ENCODE assay signal across 5 fruit fly cellular contexts in the genomic region with DNA sequence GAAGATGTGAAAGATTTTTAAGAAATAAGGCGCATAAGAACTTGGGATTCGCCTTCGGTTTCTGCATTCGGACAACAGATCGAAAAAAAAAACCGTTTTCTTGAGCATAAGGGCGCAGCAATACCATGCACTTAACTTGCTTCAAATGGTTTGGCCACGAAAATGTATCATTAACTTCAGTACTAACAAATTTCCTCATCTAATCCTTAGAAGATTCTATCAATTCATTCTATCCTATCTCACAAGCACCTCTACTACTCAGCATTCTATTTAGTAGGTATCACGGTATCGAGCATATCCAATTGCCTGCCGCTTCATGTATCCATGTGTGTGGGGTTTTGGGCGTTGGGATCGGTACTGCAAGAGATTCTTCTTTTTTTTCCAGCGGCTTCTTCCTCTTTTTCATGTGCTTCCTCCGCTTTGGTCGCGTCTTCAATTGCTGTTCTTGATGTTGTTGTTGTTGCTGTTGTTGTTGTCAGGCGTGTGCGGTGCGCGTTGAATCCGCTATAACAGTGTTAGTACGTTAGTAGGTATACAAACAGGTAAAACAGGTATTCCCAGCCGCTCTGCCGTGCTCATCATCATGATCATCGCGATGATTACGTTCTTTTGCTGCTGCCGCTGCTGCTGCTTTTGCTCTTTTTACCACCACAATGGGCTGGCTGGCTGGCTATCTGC.
TF ChIP-seq lines count a peak whose summit lies in the region.

No protein-coding gene starts in this region.

- TF ChIP-seq CTCF in whole organism, embryonic (GFP tag; optimal IDR thresholded peaks at IDR 0.05; lab: Kevin White, UChicago): no peak

TF ChIP-seq in whole organism, 6 proteins besides CTCF, POLR2A, EP300 and RAD21:
- peak; percentile 93 for TF ChIP-seq pan (optimal IDR thresholded peaks at IDR 0.05; lab: Kevin White, UChicago)
- TF ChIP-seq EcR (GFP tag; optimal IDR thresholded peaks at IDR 0.05; lab: Kevin White, UChicago): no peak

TF ChIP-seq in whole organism, embryonic, 481 proteins besides CTCF, POLR2A, EP300 and RAD21 (continues in another document):
- TF ChIP-seq zfh1 (GFP tag; IDR thresholded peaks at IDR 0.05; lab: Robert Waterston, UW) (no peak), jing (GFP tag; optimal IDR thresholded peaks at IDR 0.05; lab: Kevin White, UChicago) (no peak), so (GFP tag; IDR thresholded peaks at IDR 0.05; lab: Robert Waterston, UW) (no peak), CG12744 (GFP tag; optimal IDR thresholded peaks at IDR 0.05; lab: Kevin White, UChicago) (no peak), CG4360 (GFP tag; IDR thresholded peaks at IDR 0.05; lab: Robert Waterston, UW) (peak; percentile 96), CG6272 (GFP tag; IDR thresholded peaks at IDR 0.05; lab: Robert Waterston, UW) (no peak), BtbVII (GFP tag; optimal IDR thresholded peaks at IDR 0.05; lab: Kevin White, UChicago) (no peak), CG2678 (tag; optimal IDR thresholded peaks at IDR 0.05; lab: Kevin White, UChicago) (no peak), bab2 (GFP tag; optimal IDR thresholded peaks at IDR 0.05; lab: Kevin White, UChicago) (no peak), bbx (GFP tag; IDR thresholded peaks at IDR 0.05; lab: Robert Waterston, UW; ENCODE audit: partially characterized antibody) (0 out of 2 replicates have a peak, but pooled peaks have one; percentile 7), CG2116 (GFP tag; optimal IDR thresholded peaks at IDR 0.05; lab: Kevin White, UChicago) (no peak), org-1 (GFP tag; optimal IDR thresholded peaks at IDR 0.05; lab: Kevin White, UChicago) (no peak), CG14965 (GFP tag; optimal IDR thresholded peaks at IDR 0.05; lab: Kevin White, UChicago; ENCODE audit: borderline replicate concordance) (no peak), Hey (tag; optimal IDR thresholded peaks at IDR 0.05; lab: Kevin White, UChicago) (no peak), cg (GFP tag; optimal IDR thresholded peaks at IDR 0.05; lab: Kevin White, UChicago) (peak; percentile 30), br (optimal IDR thresholded peaks at IDR 0.05; lab: Kevin White, UChicago) (no peak), zen (tag; optimal IDR thresholded peaks at IDR 0.05; lab: Kevin White, UChicago) (peak; percentile 4), bsh (GFP tag; optimal IDR thresholded peaks at IDR 0.05; lab: Kevin White, UChicago) (peak in 1 of 2 experiments; percentile 51), lbe (GFP tag; optimal IDR thresholded peaks at IDR 0.05; lab: Kevin White, UChicago) (peak; percentile 1), corto (GFP tag; optimal IDR thresholded peaks at IDR 0.05; lab: Kevin White, UChicago) (peak; percentile 8)

TF ChIP-seq in whole organism, prepupa, 60 proteins besides CTCF, POLR2A, EP300 and RAD21 (continues in another document):
- peak; percentile 48; the same call in 2 of the 3 replicates for TF ChIP-seq CG8119 (GFP tag; IDR thresholded peaks at IDR 0.05; lab: Robert Waterston, UW)
- TF ChIP-seq CG31627 (GFP tag; optimal IDR thresholded peaks at IDR 0.05; lab: Kevin White, UChicago): peak; percentile 82
- no peak for TF ChIP-seq dac (GFP tag; optimal IDR thresholded peaks at IDR 0.05; lab: Kevin White, UChicago)
- peak; percentile 60 for TF ChIP-seq OdsH (GFP tag; optimal IDR thresholded peaks at IDR 0.05; lab: Kevin White, UChicago)
- TF ChIP-seq Sox15 (GFP tag; optimal IDR thresholded peaks at IDR 0.05; lab: Kevin White, UChicago): no peak
- peak; percentile 74 for TF ChIP-seq esn (GFP tag; optimal IDR thresholded peaks at IDR 0.05; lab: Kevin White, UChicago)
- no peak for TF ChIP-seq CG4318 (GFP tag; optimal IDR thresholded peaks at IDR 0.05; lab: Kevin White, UChicago)
- TF ChIP-seq svp (GFP tag; lab: Kevin White, UChicago): peak; percentile 93
- TF ChIP-seq net (GFP tag; optimal IDR thresholded peaks at IDR 0.05; lab: Kevin White, UChicago): peak; percentile 11
- TF ChIP-seq CG6792 (GFP tag; optimal IDR thresholded peaks at IDR 0.05; lab: Kevin White, UChicago): peak; percentile 72
- peak; percentile 31 to 33 for TF ChIP-seq ss (GFP tag; optimal IDR thresholded peaks at IDR 0.05; lab: Kevin White, UChicago)
- no peak for TF ChIP-seq CG6276 (GFP tag; optimal IDR thresholded peaks at IDR 0.05; lab: Kevin White, UChicago)
- peak; percentile 85 for TF ChIP-seq cyc (GFP tag; optimal IDR thresholded peaks at IDR 0.05; lab: Kevin White, UChicago)
- no peak for TF ChIP-seq CG9139 (GFP tag; optimal IDR thresholded peaks at IDR 0.05; lab: Kevin White, UChicago)
- TF ChIP-seq Lpt (GFP tag; optimal IDR thresholded peaks at IDR 0.05; lab: Kevin White, UChicago): peak; percentile 18
- TF ChIP-seq CG6854 (GFP tag; optimal IDR thresholded peaks at IDR 0.05; lab: Kevin White, UChicago): no peak
- peak; percentile 50 for TF ChIP-seq achi (GFP tag; optimal IDR thresholded peaks at IDR 0.05; lab: Kevin White, UChicago)
- TF ChIP-seq CG1621 (tag; optimal IDR thresholded peaks at IDR 0.05; lab: Kevin White, UChicago): peak; percentile 7
- no peak for TF ChIP-seq Hr4 (GFP tag; optimal IDR thresholded peaks at IDR 0.05; lab: Kevin White, UChicago)
- peak; percentile 76 for TF ChIP-seq Sox14 (GFP tag; optimal IDR thresholded peaks at IDR 0.05; lab: Kevin White, UChicago)
- peak; percentile 62 for TF ChIP-seq vri (GFP tag; optimal IDR thresholded peaks at IDR 0.05; lab: Kevin White, UChicago)

TF ChIP-seq in whole organism, pupa, 21 proteins besides CTCF, POLR2A, EP300 and RAD21:
- TF ChIP-seq CG13204 (GFP tag; optimal IDR thresholded peaks at IDR 0.05; lab: Kevin White, UChicago) (no peak), Pif1B (GFP tag; optimal IDR thresholded peaks at IDR 0.05; lab: Kevin White, UChicago) (peak; percentile 3), Snoo (tag; optimal IDR thresholded peaks at IDR 0.05; lab: Kevin White, UChicago) (peak; percentile 53), CG34367 (tag; optimal IDR thresholded peaks at IDR 0.05; lab: Kevin White, UChicago) (peak; percentile 63), CG10348 (GFP tag; IDR thresholded peaks at IDR 0.05; lab: Robert Waterston, UW) (no peak), rn (GFP tag; IDR thresholded peaks at IDR 0.05; lab: Robert Waterston, UW) (no peak), gl (tag; optimal IDR thresholded peaks at IDR 0.05; lab: Kevin White, UChicago) (peak; percentile 32), CG14655 (GFP tag; optimal IDR thresholded peaks at IDR 0.05; lab: Kevin White, UChicago) (peak; percentile 81), EcR (GFP tag; optimal IDR thresholded peaks at IDR 0.05; lab: Kevin White, UChicago) (no peak), CG8159 (tag; optimal IDR thresholded peaks at IDR 0.05; lab: Kevin White, UChicago) (peak; percentile 71), Ets98B (GFP tag; IDR thresholded peaks at IDR 0.05; lab: Robert Waterston, UW) (no peak), CG15710 (tag; optimal IDR thresholded peaks at IDR 0.05; lab: Kevin White, UChicago) (peak; percentile 55), D1 (tag; optimal IDR thresholded peaks at IDR 0.05; lab: Kevin White, UChicago) (peak; percentile 27), CG9948 (tag; optimal IDR thresholded peaks at IDR 0.05; lab: Kevin White, UChicago) (peak; percentile 79), CG8301 (tag; optimal IDR thresholded peaks at IDR 0.05; lab: Kevin White, UChicago) (peak; percentile 65), CG32121 (GFP tag; IDR thresholded peaks at IDR 0.05; lab: Robert Waterston, UW) (no peak), CG17806 (tag; optimal IDR thresholded peaks at IDR 0.05; lab: Kevin White, UChicago) (peak; percentile 72), CG12605 (GFP tag; IDR thresholded peaks at IDR 0.05; lab: Robert Waterston, UW) (no peak), CG4496 (GFP tag; IDR thresholded peaks at IDR 0.05; lab: Robert Waterston, UW) (no peak), Pif1A (GFP tag; optimal IDR thresholded peaks at IDR 0.05; lab: Kevin White, UChicago) (peak; percentile 36), fd96Ca (GFP tag; IDR thresholded peaks at IDR 0.05; lab: Robert Waterston, UW) (no peak)
TF ChIP-seq in whole organism, pupa: peak in this region for 12.

TF ChIP-seq in whole organism, wandering third instar larva, 38 proteins besides CTCF, POLR2A, EP300 and RAD21:
- TF ChIP-seq br (GFP tag; optimal IDR thresholded peaks at IDR 0.05; lab: Kevin White, UChicago) (peak; percentile 50), rgr (GFP tag; optimal IDR thresholded peaks at IDR 0.05; lab: Kevin White, UChicago) (peak; percentile 62), foxo (GFP tag; optimal IDR thresholded peaks at IDR 0.05; lab: Kevin White, UChicago) (peak in 1 of 2 experiments; percentile 77), CG32264 (GFP tag; optimal IDR thresholded peaks at IDR 0.05; lab: Kevin White, UChicago) (peak; percentile 27), OdsH (GFP tag; optimal IDR thresholded peaks at IDR 0.05; lab: Kevin White, UChicago) (peak; percentile 69), lola (GFP tag; optimal IDR thresholded peaks at IDR 0.05; lab: Kevin White, UChicago) (no peak), jim (GFP tag; optimal IDR thresholded peaks at IDR 0.05; lab: Kevin White, UChicago) (no peak), sv (GFP tag; optimal IDR thresholded peaks at IDR 0.05; lab: Kevin White, UChicago) (no peak), Dfd (GFP tag; optimal IDR thresholded peaks at IDR 0.05; lab: Kevin White, UChicago) (no peak), h (GFP tag; optimal IDR thresholded peaks at IDR 0.05; lab: Kevin White, UChicago) (peak; percentile 82), Jra (GFP tag; optimal IDR thresholded peaks at IDR 0.05; lab: Kevin White, UChicago) (no peak), Vsx2 (GFP tag; optimal IDR thresholded peaks at IDR 0.05; lab: Kevin White, UChicago; ENCODE audit: partially characterized antibody) (peak; percentile 62), fru (GFP tag; optimal IDR thresholded peaks at IDR 0.05; lab: Kevin White, UChicago) (peak; percentile 74), pan (optimal IDR thresholded peaks at IDR 0.05; lab: Kevin White, UChicago) (peak; percentile 59), psq (GFP tag; optimal IDR thresholded peaks at IDR 0.05; lab: Kevin White, UChicago) (peak; percentile 88), Dif (GFP tag; optimal IDR thresholded peaks at IDR 0.05; lab: Kevin White, UChicago; ENCODE audit: partially characterized antibody) (peak; percentile 26), dmrt93B (GFP tag; optimal IDR thresholded peaks at IDR 0.05; lab: Kevin White, UChicago) (peak; percentile 71), Hnf4 (GFP tag; optimal IDR thresholded peaks at IDR 0.05; lab: Kevin White, UChicago) (peak; percentile 64), HLH106 (tag; optimal IDR thresholded peaks at IDR 0.05; lab: Kevin White, UChicago) (peak; percentile 45), woc (GFP tag; optimal IDR thresholded peaks at IDR 0.05; lab: Kevin White, UChicago) (peak; percentile 91), ey (GFP tag; optimal IDR thresholded peaks at IDR 0.05; lab: Kevin White, UChicago) (peak; percentile 85), dl (GFP tag; optimal IDR thresholded peaks at IDR 0.05; lab: Kevin White, UChicago; ENCODE audit: insufficient read depth in 1 of 2, partially characterized antibody in 2 of 2) (no peak), Sp1 (GFP tag; optimal IDR thresholded peaks at IDR 0.05; lab: Kevin White, UChicago) (peak; percentile 66)
